Worm (Caenorhabditis elegans): ENCODE results near the gene nhr-18.

nhr-18 gene

DNA sequence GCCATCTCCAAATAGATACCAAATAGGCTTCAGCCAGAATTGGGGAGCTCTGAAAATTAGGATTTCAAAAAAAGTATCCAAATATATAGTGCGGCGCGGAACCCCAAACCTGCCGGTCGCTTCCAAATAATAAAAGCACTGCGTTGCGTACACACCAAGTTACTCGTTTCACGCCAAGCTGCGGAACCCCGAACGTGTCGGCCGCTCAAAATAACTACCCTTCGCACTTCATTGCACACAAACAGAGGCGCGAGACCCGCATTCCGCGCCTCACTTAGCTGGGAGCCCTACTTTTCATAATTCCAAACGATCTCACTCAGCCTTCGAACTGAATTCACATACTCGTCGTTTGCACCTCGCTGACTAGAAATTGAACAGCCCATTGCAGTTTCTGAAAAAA is 27.4 kb upstream of the nhr-18 start:
- no peak for TF ChIP-seq flt-1 (GFP tag; IDR thresholded peaks at IDR 0.05)

DNA sequence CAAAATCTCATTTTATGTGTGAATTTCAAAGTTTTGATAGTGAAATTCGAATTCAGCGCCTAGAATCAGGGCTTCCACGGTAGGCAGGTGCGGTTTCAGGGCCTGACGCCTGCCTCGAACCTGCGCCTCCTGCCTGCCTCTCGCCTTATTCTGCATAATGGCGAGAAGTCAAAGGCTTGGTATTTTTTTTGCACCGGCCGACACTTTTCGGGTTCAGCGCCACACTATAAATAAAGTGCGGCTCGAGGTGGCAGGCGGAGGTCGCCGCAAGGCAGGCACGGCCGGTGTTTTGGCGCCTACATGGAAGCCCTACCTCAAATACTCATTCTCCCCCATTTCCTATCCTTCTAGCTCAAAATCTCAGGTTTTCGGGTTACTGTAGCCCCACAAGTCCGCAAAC is 26.6 kb upstream of the nhr-18 start:
- TF ChIP-seq ztf-29 (GFP tag; IDR thresholded peaks at IDR 0.05) (no peak), tab-1 (GFP tag; IDR thresholded peaks at IDR 0.05) (no peak), ref-1 (GFP tag; conservative IDR thresholded peaks at IDR 0.05) (no peak), T22C8.4 (GFP tag; IDR thresholded peaks at IDR 0.05) (no peak), klf-2 (GFP tag; conservative IDR thresholded peaks at IDR 0.05) (no peak), flt-1 (GFP tag; IDR thresholded peaks at IDR 0.05) (no peak), ztf-23 (GFP tag; IDR thresholded peaks at IDR 0.05) (no peak), cog-1 (tag; optimal IDR thresholded peaks at IDR 0.05) (no peak), med-1 (GFP tag; optimal IDR thresholded peaks at IDR 0.05; ENCODE audit: insufficient read depth) (no peak)

DNA sequence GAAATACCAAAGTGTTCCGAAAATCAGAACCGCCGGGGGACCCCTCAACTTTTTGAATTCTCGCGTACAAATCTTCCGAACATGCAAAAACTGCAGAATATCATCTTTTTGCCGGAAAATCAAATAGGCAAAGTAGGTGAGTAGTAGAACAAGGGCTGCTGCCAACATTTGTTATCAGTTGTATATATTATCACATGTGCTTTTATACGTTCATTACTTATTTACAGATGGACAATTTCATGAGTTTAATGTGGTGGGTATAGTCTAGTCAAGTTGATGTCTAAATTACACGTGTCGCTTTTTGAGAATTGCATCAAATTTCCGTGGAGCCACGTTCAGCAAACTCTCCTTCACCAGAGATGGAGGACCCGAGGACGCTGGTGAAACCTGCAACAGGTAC is 25.8 kb upstream of the nhr-18 start, which contains the start of gene cyp-32B1:
TSS of gene cyp-32B1 (minus strand) at position 176 of the 400 bp plus-strand sequence.
- no peak for TF ChIP-seq flt-1 (GFP tag; IDR thresholded peaks at IDR 0.05)
- TF ChIP-seq tab-1 (GFP tag; IDR thresholded peaks at IDR 0.05), result no peak
- TF ChIP-seq cog-1 (tag; optimal IDR thresholded peaks at IDR 0.05), result no peak
- TF ChIP-seq klf-2 (GFP tag; conservative IDR thresholded peaks at IDR 0.05), result no peak
- no peak for TF ChIP-seq ref-1 (GFP tag; conservative IDR thresholded peaks at IDR 0.05)
- no peak for TF ChIP-seq ztf-29 (GFP tag; IDR thresholded peaks at IDR 0.05)
- no peak for TF ChIP-seq ztf-23 (GFP tag; IDR thresholded peaks at IDR 0.05)

DNA sequence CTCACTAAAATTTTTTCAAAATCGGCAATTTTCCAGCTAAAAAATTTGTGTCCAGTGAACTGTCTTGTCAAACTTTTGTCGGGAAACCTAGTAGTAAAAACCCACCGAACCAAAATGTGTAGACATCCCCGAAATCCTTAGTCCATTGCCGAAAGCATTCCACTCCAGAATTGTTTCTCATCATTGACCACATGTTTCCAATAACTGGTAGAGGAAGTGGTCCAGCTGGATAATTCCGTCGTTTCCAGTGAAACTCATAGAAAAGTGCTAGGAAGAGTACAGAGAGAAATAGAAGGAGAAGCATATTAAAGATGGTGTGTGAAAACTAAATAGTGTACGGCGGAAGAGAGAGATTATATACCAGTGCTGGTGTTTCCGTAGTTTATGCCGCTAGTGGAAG is 22.9 kb upstream of the nhr-18 start, which contains the start of gene cyp-33C12:
TSS of gene cyp-33C12 (minus strand) at position 321 of the 400 bp plus-strand sequence.
- TF ChIP-seq ref-1 (GFP tag; conservative IDR thresholded peaks at IDR 0.05), result no peak
- no peak for TF ChIP-seq med-1 (GFP tag; optimal IDR thresholded peaks at IDR 0.05; ENCODE audit: insufficient read depth)
- no peak for TF ChIP-seq klf-2 (GFP tag; conservative IDR thresholded peaks at IDR 0.05)
- no peak for TF ChIP-seq flt-1 (GFP tag; IDR thresholded peaks at IDR 0.05)
- TF ChIP-seq cog-1 (tag; optimal IDR thresholded peaks at IDR 0.05), result no peak
- TF ChIP-seq T22C8.4 (GFP tag; IDR thresholded peaks at IDR 0.05), result no peak
- TF ChIP-seq ztf-29 (GFP tag; IDR thresholded peaks at IDR 0.05), result no peak
- TF ChIP-seq tab-1 (GFP tag; IDR thresholded peaks at IDR 0.05), result no peak
- TF ChIP-seq ztf-23 (GFP tag; IDR thresholded peaks at IDR 0.05), result no peak

DNA sequence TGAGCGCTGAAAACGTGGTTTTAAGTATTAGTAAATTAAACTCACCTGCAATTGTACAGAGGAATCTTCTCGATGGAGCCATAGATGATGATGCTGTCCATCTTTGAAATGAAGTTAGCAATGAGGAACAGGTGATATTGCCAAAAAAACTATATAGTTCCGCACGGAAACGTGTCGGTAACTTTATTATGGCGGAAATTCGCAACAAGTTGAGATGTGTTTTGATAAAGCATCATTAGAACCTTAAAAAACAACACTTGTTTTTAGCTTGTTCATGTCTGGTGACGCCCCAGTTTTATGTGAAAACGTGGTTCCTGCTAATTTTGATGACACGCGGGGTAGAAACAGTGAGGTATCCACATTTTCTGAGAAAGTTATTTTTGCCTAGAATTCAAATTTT is 20.8 kb upstream of the nhr-18 start, which contains the start of gene srt-40:
TSS of gene srt-40 (minus strand) at position 101 of the 400 bp plus-strand sequence.
- no peak for TF ChIP-seq flt-1 (GFP tag; IDR thresholded peaks at IDR 0.05)
- no peak for TF ChIP-seq klf-2 (GFP tag; conservative IDR thresholded peaks at IDR 0.05)
- no peak for TF ChIP-seq ztf-29 (GFP tag; IDR thresholded peaks at IDR 0.05)
- no peak for TF ChIP-seq ref-1 (GFP tag; conservative IDR thresholded peaks at IDR 0.05)
- TF ChIP-seq cog-1 (tag; optimal IDR thresholded peaks at IDR 0.05), result no peak
- no peak for TF ChIP-seq T22C8.4 (GFP tag; IDR thresholded peaks at IDR 0.05)

DNA sequence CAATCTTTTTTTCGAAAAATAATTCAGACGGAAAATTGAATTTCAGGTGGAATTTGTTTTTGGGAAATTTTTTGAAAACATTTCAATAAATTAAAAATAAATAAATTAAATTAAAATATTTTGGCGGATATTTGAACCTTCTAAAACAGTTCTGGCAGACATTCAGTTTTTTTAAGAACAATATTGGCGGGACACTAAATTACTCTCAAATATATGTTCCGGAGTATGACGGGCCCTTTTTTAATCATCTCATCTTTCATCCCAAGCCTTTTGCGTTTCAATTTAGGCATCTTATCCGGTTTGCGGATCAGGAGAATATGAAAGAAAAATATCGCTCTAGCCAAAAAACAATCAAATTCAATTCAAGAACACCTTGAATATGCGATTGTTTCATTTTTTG is 20.2 kb upstream of the nhr-18 start, which contains the start of gene svh-11:
TSS of gene svh-11 (plus strand) at position 301 of the 400 bp plus-strand sequence.
- TF ChIP-seq T22C8.4 (GFP tag; IDR thresholded peaks at IDR 0.05) (no peak), ztf-23 (GFP tag; IDR thresholded peaks at IDR 0.05) (no peak), ztf-29 (GFP tag; IDR thresholded peaks at IDR 0.05) (no peak), cog-1 (tag; optimal IDR thresholded peaks at IDR 0.05) (no peak), tab-1 (GFP tag; IDR thresholded peaks at IDR 0.05) (no peak), flt-1 (GFP tag; IDR thresholded peaks at IDR 0.05) (no peak), ref-1 (GFP tag; conservative IDR thresholded peaks at IDR 0.05) (no peak)

DNA sequence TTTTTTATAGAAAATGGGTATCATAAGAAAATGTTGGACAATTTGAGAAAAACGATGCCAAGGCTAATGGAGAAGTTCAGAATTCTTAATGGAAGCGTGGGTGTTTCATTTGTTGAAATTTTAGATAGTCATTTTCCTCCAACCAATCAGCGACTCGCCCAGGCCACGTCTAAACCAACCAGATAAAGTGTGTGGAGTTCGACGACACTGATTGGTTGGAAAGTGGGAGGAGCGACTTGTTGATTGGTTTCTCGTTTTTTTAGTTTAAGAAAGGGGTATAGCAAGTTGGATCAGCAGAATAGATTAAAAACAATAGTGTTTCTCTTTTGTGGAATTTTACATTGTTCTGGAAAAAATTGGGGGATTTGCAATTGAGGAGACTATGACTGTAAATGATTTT is 19.5 kb upstream of the nhr-18 start:
- TF ChIP-seq ref-1 (GFP tag; conservative IDR thresholded peaks at IDR 0.05) (no peak), cog-1 (tag; optimal IDR thresholded peaks at IDR 0.05) (no peak), med-1 (GFP tag; optimal IDR thresholded peaks at IDR 0.05; ENCODE audit: insufficient read depth) (no peak), T22C8.4 (GFP tag; IDR thresholded peaks at IDR 0.05) (no peak), ztf-29 (GFP tag; IDR thresholded peaks at IDR 0.05) (no peak), klf-2 (GFP tag; conservative IDR thresholded peaks at IDR 0.05) (no peak), ztf-23 (GFP tag; IDR thresholded peaks at IDR 0.05) (no peak), tab-1 (GFP tag; IDR thresholded peaks at IDR 0.05) (no peak), flt-1 (GFP tag; IDR thresholded peaks at IDR 0.05) (no peak)

DNA sequence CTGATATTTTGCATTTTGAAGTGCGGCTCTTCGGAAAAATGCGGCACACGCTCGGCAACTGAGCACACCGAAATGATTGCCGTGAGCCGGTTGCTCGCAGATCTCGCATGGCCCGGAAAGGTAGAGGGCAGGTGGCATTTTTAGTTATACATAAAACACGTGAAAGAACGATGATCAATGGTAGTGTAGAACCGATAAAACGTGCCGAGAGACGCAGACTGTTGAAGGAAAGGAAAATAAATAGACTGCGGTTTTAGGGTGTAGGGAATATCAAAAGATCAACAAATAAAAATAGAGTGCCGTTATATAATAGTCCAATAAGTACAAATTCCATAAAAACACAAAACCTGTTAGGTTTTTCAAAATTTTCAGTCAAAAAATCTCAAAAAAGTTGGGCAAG is 15.1 kb upstream of the nhr-18 start, which contains the start of gene nhr-133:
TSS of gene nhr-133 (minus strand) at position 183 of the 400 bp plus-strand sequence.
- TF ChIP-seq flt-1 (GFP tag; IDR thresholded peaks at IDR 0.05), result no peak
- no peak for TF ChIP-seq T22C8.4 (GFP tag; IDR thresholded peaks at IDR 0.05)

DNA sequence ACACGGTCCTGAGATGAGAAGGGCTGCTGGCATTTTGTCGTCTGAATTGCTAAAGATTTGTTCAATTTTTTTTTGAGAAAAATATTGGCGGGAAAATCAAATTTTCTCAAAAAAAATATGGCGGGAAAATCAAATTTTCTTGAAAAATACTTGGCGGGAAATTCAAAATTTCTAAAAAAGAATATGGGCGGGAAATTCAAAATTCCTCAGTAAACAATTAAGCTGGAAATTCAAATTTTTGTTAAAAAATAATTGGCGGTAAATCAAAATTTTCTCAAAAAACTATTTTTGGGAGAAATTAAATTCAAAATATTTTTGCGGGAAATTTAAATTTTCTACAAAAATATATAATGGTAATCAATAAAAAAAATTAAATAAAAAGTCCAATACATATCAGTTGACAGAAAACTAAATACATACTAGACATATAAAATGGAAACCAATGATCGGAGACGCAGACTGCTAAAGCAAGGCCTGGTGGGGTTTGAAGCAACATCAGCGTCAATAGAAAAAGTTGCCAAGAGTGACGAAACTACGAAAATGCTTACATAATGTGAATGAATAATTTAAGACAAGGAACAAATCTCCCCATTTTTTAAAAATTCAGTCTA is 12.5 kb upstream of the nhr-18 start, which contains the start of gene nhr-184:
TSS of gene nhr-184 (minus strand) at position 51 of the 611 bp plus-strand sequence.
- TF ChIP-seq ztf-23 (GFP tag; IDR thresholded peaks at IDR 0.05), result no peak
- TF ChIP-seq ref-1 (GFP tag; conservative IDR thresholded peaks at IDR 0.05), result no peak
- no peak for TF ChIP-seq flt-1 (GFP tag; IDR thresholded peaks at IDR 0.05)
- TF ChIP-seq cog-1 (tag; optimal IDR thresholded peaks at IDR 0.05), result no peak
- TF ChIP-seq T22C8.4 (GFP tag; IDR thresholded peaks at IDR 0.05), result no peak
- no peak for TF ChIP-seq ztf-29 (GFP tag; IDR thresholded peaks at IDR 0.05)
- no peak for TF ChIP-seq tab-1 (GFP tag; IDR thresholded peaks at IDR 0.05)

DNA sequence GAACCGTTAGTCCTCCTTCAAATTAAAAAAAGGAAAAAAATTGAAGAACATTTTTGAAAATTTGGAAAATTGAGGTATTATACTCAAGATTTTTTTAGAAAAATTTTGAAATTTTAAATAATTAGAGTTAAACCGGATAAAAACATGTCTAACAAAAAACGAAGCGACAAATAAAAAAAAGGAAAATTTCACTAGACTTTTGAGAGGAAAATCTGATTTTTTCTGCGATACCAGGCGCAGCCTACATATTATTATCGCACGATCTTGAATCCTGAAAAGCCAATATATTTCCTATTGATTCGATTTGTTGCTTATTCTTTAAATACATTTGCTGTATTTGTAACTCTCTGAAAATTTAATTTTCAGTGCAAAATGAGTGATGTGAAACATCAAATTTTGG is 11.7 kb upstream of the nhr-18 start, which contains the start of gene nstp-8:
TSS of gene nstp-8 (plus strand) at position 301 of the 400 bp plus-strand sequence.
- no peak for TF ChIP-seq ztf-23 (GFP tag; IDR thresholded peaks at IDR 0.05)
- TF ChIP-seq ref-1 (GFP tag; conservative IDR thresholded peaks at IDR 0.05), result no peak
- TF ChIP-seq T22C8.4 (GFP tag; IDR thresholded peaks at IDR 0.05), result no peak

DNA sequence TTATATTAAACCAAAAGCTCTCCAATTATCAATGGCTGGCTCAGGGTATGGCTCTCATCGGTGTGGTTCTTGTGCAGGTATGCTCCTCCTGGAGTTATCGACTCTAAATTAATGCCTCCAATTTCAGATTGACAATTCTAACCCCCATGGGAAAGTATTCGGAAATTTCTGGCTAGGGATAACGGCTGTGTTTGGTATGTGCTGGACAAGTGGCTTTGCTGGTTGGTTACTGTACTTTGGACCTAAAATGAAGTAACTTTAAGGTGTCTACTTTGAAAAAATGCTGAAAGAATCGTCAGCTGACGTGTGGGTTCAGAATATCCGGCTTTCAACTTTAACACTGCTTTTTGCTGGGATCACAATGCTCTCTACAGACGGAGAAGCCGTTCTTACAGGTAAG is 10.1 kb upstream of the nhr-18 start:
- no peak for TF ChIP-seq ref-1 (GFP tag; conservative IDR thresholded peaks at IDR 0.05)
- TF ChIP-seq cog-1 (tag; optimal IDR thresholded peaks at IDR 0.05), result no peak
- TF ChIP-seq klf-2 (GFP tag; conservative IDR thresholded peaks at IDR 0.05), result no peak
- no peak for TF ChIP-seq ztf-23 (GFP tag; IDR thresholded peaks at IDR 0.05)
- TF ChIP-seq tab-1 (GFP tag; IDR thresholded peaks at IDR 0.05), result no peak
- no peak for TF ChIP-seq flt-1 (GFP tag; IDR thresholded peaks at IDR 0.05)
- TF ChIP-seq ztf-29 (GFP tag; IDR thresholded peaks at IDR 0.05), result no peak
- TF ChIP-seq T22C8.4 (GFP tag; IDR thresholded peaks at IDR 0.05), result no peak
- no peak for TF ChIP-seq med-1 (GFP tag; optimal IDR thresholded peaks at IDR 0.05; ENCODE audit: insufficient read depth)

All from whole organism, midembryonic.